Worm (Caenorhabditis elegans) whole organism, early embryonic: ENCODE results near the gene cdr-7.

Experiments
- B0310.2 ChIP-seq: sonication (generic microtip); optimal IDR thresholded peaks from 2 replicates; lab custom pipeline; 2016; ENCODE audit warnings: mild to moderate bottlenecking, missing genetic modification characterization, missing compliant biosample characterization
- F13C5.2 ChIP-seq: sonication (generic microtip); optimal IDR thresholded peaks from 2 replicates; lab custom pipeline; 2017; ENCODE audit warnings: mild to moderate bottlenecking, missing genetic modification characterization, inconsistent platforms, missing compliant biosample characterization
- aly-1 ChIP-seq: sonication (generic microtip); optimal IDR thresholded peaks from 2 replicates; lab custom pipeline; 2016; ENCODE audit warnings: missing genetic modification characterization, missing compliant biosample characterization
- ama-1 ChIP-seq: fragments of 150-350 bp; optimal IDR thresholded peaks from 2 replicates; lab custom pipeline; 2014
- ceh-13 ChIP-seq: fragments of 200-800 bp; sonication (Bioruptor generic); optimal IDR thresholded peaks from 2 replicates; lab custom pipeline; 2018; ENCODE audit warnings: mild to moderate bottlenecking, missing genetic modification characterization, missing compliant biosample characterization
- ceh-36 ChIP-seq: sonication (generic microtip); optimal IDR thresholded peaks from 2 replicates; lab custom pipeline; 2016; ENCODE audit warnings: missing genetic modification characterization, inconsistent platforms, missing compliant biosample characterization
- ets-7 ChIP-seq: sonication (generic microtip); optimal IDR thresholded peaks from 2 replicates; lab custom pipeline; 2016; ENCODE audit warnings: missing genotype, missing genetic modification characterization, missing compliant biosample characterization
- flt-1 ChIP-seq: fragments of 200-800 bp; sonication (Bioruptor generic); IDR thresholded peaks from 2 replicates; pipeline ENCODE4 v1.3.6; 2022; ENCODE audit warnings: missing genetic modification characterization, missing compliant biosample characterization
- hmbx-1 ChIP-seq: sonication (generic microtip); optimal IDR thresholded peaks from 2 replicates; lab custom pipeline; 2016; ENCODE audit warnings: mild to moderate bottlenecking, missing genetic modification characterization, missing compliant biosample characterization
- hmg-4 ChIP-seq: fragments of 200-800 bp; sonication (Bioruptor generic); optimal IDR thresholded peaks from 2 replicates; lab custom pipeline; 2018; ENCODE audit warnings: mild to moderate bottlenecking, missing genetic modification characterization, missing compliant biosample characterization
- hnd-1 ChIP-seq: sonication (generic microtip); optimal IDR thresholded peaks from 2 replicates; lab custom pipeline; 2016; ENCODE audit warnings: missing genetic modification characterization, missing compliant biosample characterization
- pes-1 ChIP-seq: fragments of 200-800 bp; sonication (Bioruptor generic); IDR thresholded peaks from 2 replicates; pipeline ENCODE4 v1.3.6; 2022; ENCODE audit warnings: missing genetic modification reagents, missing genetic modification characterization, missing compliant biosample characterization
- scrt-1 ChIP-seq: fragments of 200-800 bp; sonication (Bioruptor generic); IDR thresholded peaks from 2 replicates; pipeline ENCODE4 v1.3.6; 2022; ENCODE audit warnings: missing genetic modification characterization, missing compliant biosample characterization
- sea-1 ChIP-seq: fragments of 200-800 bp; sonication (Bioruptor generic); conservative IDR thresholded peaks from 2 replicates; pipeline ENCODE4 v1.3.6; 2022; ENCODE audit warnings: missing genetic modification characterization, missing compliant biosample characterization
- tbx-11 ChIP-seq: fragments of 200-800 bp; sonication (Bioruptor generic); IDR thresholded peaks from 2 replicates; pipeline ENCODE4 v1.3.6; 2022; ENCODE audit warnings: missing genetic modification characterization, missing compliant biosample characterization
- tbx-37 ChIP-seq: fragments of 200-800 bp; sonication (Bioruptor generic); conservative IDR thresholded peaks from 2 replicates; pipeline ENCODE4 v1.3.6; 2022; ENCODE audit warnings: missing genetic modification reagents, missing genetic modification characterization, missing compliant biosample characterization
- tra-4 ChIP-seq: sonication (generic microtip); optimal IDR thresholded peaks from 2 replicates; lab custom pipeline; 2017; ENCODE audit warnings: missing genetic modification characterization, missing compliant biosample characterization

cdr-7 gene

DNA sequence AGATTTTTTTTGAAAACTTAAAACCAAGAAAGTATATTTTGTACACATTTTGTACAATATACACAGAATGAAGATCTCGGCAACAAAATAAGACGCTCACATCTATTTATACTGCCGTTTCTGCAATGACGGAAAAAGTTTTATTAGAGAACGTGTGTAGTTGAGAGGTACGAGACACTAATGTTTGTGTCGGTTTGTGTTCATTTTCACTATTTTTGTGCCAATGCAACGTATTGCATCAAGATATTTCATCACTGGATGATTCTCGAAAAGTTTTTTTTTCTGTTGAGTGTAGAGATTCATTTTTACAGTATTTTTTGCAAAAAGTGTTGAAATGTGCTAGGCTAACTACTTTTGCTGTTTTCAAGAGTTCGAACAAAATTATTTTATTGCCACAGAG is 2.9 kb downstream of the cdr-7 start:
- no peak for TF ChIP-seq hnd-1 (tag; lab: Kevin White, UChicago)
- no peak for TF ChIP-seq hmbx-1 (tag; lab: Kevin White, UChicago)
- TF ChIP-seq sea-1 (GFP tag; lab: Robert Waterston, UW): no peak
- TF ChIP-seq ceh-36 (tag; lab: Kevin White, UChicago): no peak
- TF ChIP-seq tbx-11: no peak
- TF ChIP-seq tra-4 (tag; lab: Kevin White, UChicago): no peak
- no peak for TF ChIP-seq flt-1 (GFP tag; lab: Robert Waterston, UW)
- no peak for TF ChIP-seq tbx-37 (GFP tag; lab: Robert Waterston, UW)
- no peak for TF ChIP-seq ama-1 (lab: Kevin White, UChicago)
- TF ChIP-seq ceh-13 (GFP tag; lab: Kevin White, UChicago): no peak
- no peak for TF ChIP-seq aly-1 (tag; lab: Kevin White, UChicago)
- TF ChIP-seq pes-1 (GFP tag; lab: Robert Waterston, UW): no peak

DNA sequence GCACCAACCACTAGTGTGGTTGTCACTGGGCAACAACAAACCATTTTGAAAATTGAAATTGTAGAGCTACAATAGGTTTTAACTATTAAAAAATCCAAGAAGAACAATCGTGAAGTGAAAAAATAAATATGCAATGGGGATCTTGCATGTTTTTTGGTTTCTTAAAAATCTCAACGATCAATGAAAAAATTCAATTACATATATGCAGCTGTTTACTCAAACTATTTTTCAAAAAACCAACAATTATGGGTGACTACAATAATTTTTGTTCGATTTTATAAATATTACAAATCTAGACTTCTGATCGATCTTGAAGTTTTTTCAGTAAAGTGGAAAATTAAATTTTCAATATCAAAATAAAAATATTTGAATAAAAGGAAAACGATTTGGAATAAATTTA is 3.4 kb downstream of the cdr-7 start, which contains the start of gene cdr-4:
Gene cdr-4 (minus strand): TSS at position 101 of the 400 bp plus-strand sequence.
- TF ChIP-seq tra-4 (tag; lab: Kevin White, UChicago) (no peak), ets-7 (no peak), hmbx-1 (tag; lab: Kevin White, UChicago) (no peak), ceh-36 (tag; lab: Kevin White, UChicago) (no peak), aly-1 (tag; lab: Kevin White, UChicago) (no peak), B0310.2 (tag; lab: Kevin White, UChicago) (no peak), ceh-13 (GFP tag; lab: Kevin White, UChicago) (no peak), pes-1 (GFP tag; lab: Robert Waterston, UW) (no peak), hmg-4 (GFP tag; lab: Kevin White, UChicago) (no peak), scrt-1 (GFP tag; lab: Robert Waterston, UW) (no peak), flt-1 (GFP tag; lab: Robert Waterston, UW) (no peak), F13C5.2 (tag; lab: Kevin White, UChicago) (no peak), hnd-1 (tag; lab: Kevin White, UChicago) (no peak), ama-1 (lab: Kevin White, UChicago) (no peak), sea-1 (GFP tag; lab: Robert Waterston, UW) (no peak), tbx-37 (GFP tag; lab: Robert Waterston, UW) (no peak), tbx-11 (no peak)

DNA sequence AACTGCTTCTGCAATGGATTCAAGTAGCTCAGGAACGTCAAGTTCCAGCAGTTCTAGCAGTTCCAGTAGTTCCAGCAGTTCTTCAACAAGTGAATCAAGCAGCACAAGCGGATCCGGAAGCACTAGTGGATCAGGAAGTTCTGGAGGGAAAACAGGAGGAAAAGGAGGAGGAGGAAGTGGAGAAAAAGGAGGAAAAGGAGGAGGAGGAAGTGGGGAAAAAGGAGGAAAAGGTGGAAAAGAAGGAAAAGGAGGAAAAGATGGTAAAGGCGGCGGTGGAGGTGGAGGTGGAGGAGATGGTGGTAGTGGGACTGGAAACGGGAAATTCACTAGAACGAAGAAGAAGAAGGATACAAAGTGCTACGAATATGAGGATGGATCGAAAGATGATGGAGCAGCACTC is 5.4 kb downstream of the cdr-7 start:
- TF ChIP-seq sea-1 (GFP tag; lab: Robert Waterston, UW) (no peak), F13C5.2 (tag; lab: Kevin White, UChicago) (no peak), ceh-13 (GFP tag; lab: Kevin White, UChicago) (no peak), tra-4 (tag; lab: Kevin White, UChicago) (no peak), pes-1 (GFP tag; lab: Robert Waterston, UW) (no peak), hmbx-1 (tag; lab: Kevin White, UChicago) (no peak), tbx-11 (no peak), ama-1 (lab: Kevin White, UChicago) (no peak), ceh-36 (tag; lab: Kevin White, UChicago) (no peak)

DNA sequence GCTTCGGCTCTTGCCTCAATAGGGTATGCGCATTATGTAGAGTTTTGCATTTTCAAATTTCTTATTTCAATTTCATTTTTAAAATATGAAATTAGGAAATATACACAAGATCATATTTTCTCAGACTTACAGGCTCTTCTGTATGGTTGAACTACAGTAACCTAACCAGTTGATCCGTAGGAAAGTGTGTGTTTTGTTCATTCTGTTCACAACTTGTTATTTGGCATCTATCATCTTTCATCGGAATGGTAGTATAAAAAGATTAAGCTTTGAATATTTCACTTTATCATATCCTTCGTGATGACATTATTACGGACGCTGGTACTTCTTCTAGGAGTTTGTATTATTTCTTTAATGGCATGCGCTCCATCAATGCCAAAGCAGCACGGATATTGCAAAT is 6.0 kb downstream of the cdr-7 start, which contains the start of gene K01D12.10:
Gene K01D12.10 (plus strand): TSS at position 301 of the 400 bp plus-strand sequence.
- TF ChIP-seq sea-1 (GFP tag; lab: Robert Waterston, UW): no peak
- TF ChIP-seq hnd-1 (tag; lab: Kevin White, UChicago): no peak
- no peak for TF ChIP-seq ceh-36 (tag; lab: Kevin White, UChicago)
- no peak for TF ChIP-seq pes-1 (GFP tag; lab: Robert Waterston, UW)
- TF ChIP-seq scrt-1 (GFP tag; lab: Robert Waterston, UW): no peak
- TF ChIP-seq hmg-4 (GFP tag; lab: Kevin White, UChicago): no peak
- no peak for TF ChIP-seq tra-4 (tag; lab: Kevin White, UChicago)
- no peak for TF ChIP-seq F13C5.2 (tag; lab: Kevin White, UChicago)
- TF ChIP-seq ama-1 (lab: Kevin White, UChicago): no peak
- no peak for TF ChIP-seq ets-7
- no peak for TF ChIP-seq flt-1 (GFP tag; lab: Robert Waterston, UW)
- no peak for TF ChIP-seq B0310.2 (tag; lab: Kevin White, UChicago)
- TF ChIP-seq hmbx-1 (tag; lab: Kevin White, UChicago): no peak
- no peak for TF ChIP-seq ceh-13 (GFP tag; lab: Kevin White, UChicago)
- no peak for TF ChIP-seq tbx-37 (GFP tag; lab: Robert Waterston, UW)
- no peak for TF ChIP-seq aly-1 (tag; lab: Kevin White, UChicago)
- no peak for TF ChIP-seq tbx-11

DNA sequence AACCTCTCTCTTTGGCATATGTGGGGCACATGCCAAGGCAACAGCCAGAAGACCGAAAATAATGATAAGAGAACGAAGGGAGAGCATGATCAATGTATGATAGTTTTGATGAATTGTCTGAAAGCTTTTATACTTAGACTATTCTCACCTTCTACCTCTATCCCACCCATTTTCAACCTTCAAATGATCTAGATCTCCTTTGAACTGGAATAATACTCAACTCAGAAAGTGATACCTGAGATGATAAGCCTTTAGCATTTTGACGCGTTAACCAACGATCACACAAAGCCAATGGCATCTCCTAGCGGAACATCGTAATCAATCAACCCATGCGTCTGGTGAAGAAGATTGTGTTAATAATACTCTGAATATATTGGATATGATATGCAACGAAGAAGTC is 7.4 kb downstream of the cdr-7 start, which contains the start of gene K01D12.9:
Gene K01D12.9 (minus strand): TSS at position 101 of the 400 bp plus-strand sequence.
- TF ChIP-seq ceh-13 (GFP tag; lab: Kevin White, UChicago): no peak
- TF ChIP-seq scrt-1 (GFP tag; lab: Robert Waterston, UW): no peak
- no peak for TF ChIP-seq hnd-1 (tag; lab: Kevin White, UChicago)
- no peak for TF ChIP-seq tra-4 (tag; lab: Kevin White, UChicago)
- no peak for TF ChIP-seq B0310.2 (tag; lab: Kevin White, UChicago)
- no peak for TF ChIP-seq flt-1 (GFP tag; lab: Robert Waterston, UW)
- no peak for TF ChIP-seq F13C5.2 (tag; lab: Kevin White, UChicago)
- TF ChIP-seq ama-1 (lab: Kevin White, UChicago): no peak
- no peak for TF ChIP-seq aly-1 (tag; lab: Kevin White, UChicago)
- no peak for TF ChIP-seq hmbx-1 (tag; lab: Kevin White, UChicago)
- no peak for TF ChIP-seq tbx-11
- no peak for TF ChIP-seq sea-1 (GFP tag; lab: Robert Waterston, UW)
- TF ChIP-seq pes-1 (GFP tag; lab: Robert Waterston, UW): no peak
- TF ChIP-seq ceh-36 (tag; lab: Kevin White, UChicago): no peak
- no peak for TF ChIP-seq tbx-37 (GFP tag; lab: Robert Waterston, UW)
- TF ChIP-seq ets-7: no peak
- TF ChIP-seq hmg-4 (GFP tag; lab: Kevin White, UChicago): no peak

DNA sequence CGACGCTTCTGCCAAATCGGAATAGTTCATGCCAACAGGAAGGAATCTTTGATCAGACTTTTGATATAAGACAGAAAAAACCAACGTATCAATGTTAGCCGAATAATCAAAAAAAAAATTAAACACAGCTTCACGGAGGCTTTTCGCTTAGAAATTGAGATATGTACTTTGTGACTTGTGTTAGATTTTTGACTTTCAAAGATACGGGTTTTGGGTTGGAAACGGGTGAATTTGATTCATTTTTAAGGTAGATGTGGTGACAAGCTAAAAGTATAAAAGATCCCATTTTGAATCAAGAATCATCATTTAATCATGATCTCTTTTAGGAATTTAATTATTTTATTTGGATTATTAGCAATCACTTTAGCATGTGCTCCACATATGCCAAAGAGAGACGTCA is 9.6 kb downstream of the cdr-7 start, which contains the start of gene K01D12.8:
Gene K01D12.8 (plus strand): TSS at position 301 of the 400 bp plus-strand sequence.
- TF ChIP-seq hnd-1 (tag; lab: Kevin White, UChicago): no peak
